Fruit fly (Drosophila melanogaster) whole organism, pupa: Measurements from ENCODE around the gene Edc3.

ENCODE experiments used
- CG10348 ChIP-seq: fragments of 200-800 bp; sonication (Bioruptor generic); IDR thresholded peaks from 2 replicates; pipeline ENCODE4 v1.3.6; 2022; ENCODE audit warnings: missing biosample characterization, missing genetic modification characterization
- CG12605 ChIP-seq: fragments of 200-800 bp; sonication (Bioruptor generic); IDR thresholded peaks from 2 replicates; pipeline ENCODE4 v1.3.6; 2022; ENCODE audit warnings: missing biosample characterization, missing genetic modification characterization
- CG13204 ChIP-seq: fragments of 200-800 bp; sonication (Bioruptor generic); optimal IDR thresholded peaks from 2 replicates; lab custom pipeline; 2018; ENCODE audit warnings: missing biosample characterization, mild to moderate bottlenecking, missing genetic modification characterization, moderate library complexity
- CG14655 ChIP-seq: fragments of 200-800 bp; sonication (Bioruptor generic); optimal IDR thresholded peaks from 3 replicates; lab custom pipeline; 2017; ENCODE audit warnings: mild to moderate bottlenecking, missing biosample characterization, missing genetic modification reagents, missing genetic modification characterization
- CG15710 ChIP-seq: fragments of 200-800 bp; sonication (Bioruptor generic); optimal IDR thresholded peaks from 2 replicates; lab custom pipeline; 2018; ENCODE audit warnings: missing biosample characterization, mild to moderate bottlenecking, missing genetic modification characterization, moderate library complexity
- CG17806 ChIP-seq: fragments of 200-800 bp; sonication (Bioruptor generic); optimal IDR thresholded peaks from 2 replicates; lab custom pipeline; 2018; ENCODE audit warnings: missing biosample characterization, mild to moderate bottlenecking, missing genetic modification characterization, moderate library complexity
- CG32121 ChIP-seq: fragments of 200-800 bp; sonication (Bioruptor generic); IDR thresholded peaks from 2 replicates; pipeline ENCODE4 v1.3.6; 2022; ENCODE audit warnings: missing biosample characterization, missing genetic modification characterization
- CG34367 ChIP-seq: fragments of 200-800 bp; sonication (Bioruptor generic); optimal IDR thresholded peaks from 2 replicates; lab custom pipeline; 2018; ENCODE audit warnings: missing biosample characterization, mild to moderate bottlenecking, missing genetic modification characterization
- CG4496 ChIP-seq: fragments of 200-800 bp; sonication (Bioruptor generic); IDR thresholded peaks from 3 replicates; pipeline ENCODE4 v1.3.6; 2022; ENCODE audit warnings: missing biosample characterization, missing genetic modification characterization
- CG8159 ChIP-seq: fragments of 200-800 bp; sonication (Bioruptor generic); optimal IDR thresholded peaks from 3 replicates; lab custom pipeline; 2018; ENCODE audit warnings: missing biosample characterization, mild to moderate bottlenecking, missing genetic modification characterization, moderate library complexity
- CG8301 ChIP-seq: fragments of 200-800 bp; sonication (Bioruptor generic); optimal IDR thresholded peaks from 2 replicates; lab custom pipeline; 2018; ENCODE audit warnings: missing biosample characterization, mild to moderate bottlenecking, missing genetic modification characterization
- CG9948 ChIP-seq: fragments of 200-800 bp; sonication (Bioruptor generic); optimal IDR thresholded peaks from 2 replicates; lab custom pipeline; 2018; ENCODE audit warnings: missing biosample characterization, mild to moderate bottlenecking, missing genetic modification characterization, moderate library complexity
- D1 ChIP-seq: fragments of 200-800 bp; sonication (Bioruptor generic); optimal IDR thresholded peaks from 2 replicates; lab custom pipeline; 2018; ENCODE audit warnings: missing biosample characterization, mild to moderate bottlenecking, missing genetic modification characterization, moderate library complexity
- EcR ChIP-seq: fragments of 200-800 bp; sonication (Bioruptor generic); optimal IDR thresholded peaks from 3 replicates; lab custom pipeline; 2019; ENCODE audit warnings: missing biosample characterization, missing genetic modification characterization, mild to moderate bottlenecking, moderate library complexity, missing genetic modification reagents
- Ets98B ChIP-seq: fragments of 200-800 bp; sonication (Bioruptor generic); IDR thresholded peaks from 2 replicates; pipeline ENCODE4 v1.3.6; 2022; ENCODE audit warnings: missing biosample characterization, missing genetic modification characterization
- Pif1A ChIP-seq: fragments of 200-800 bp; sonication (Bioruptor generic); optimal IDR thresholded peaks from 3 replicates; lab custom pipeline; 2016; ENCODE audit warnings: missing biosample characterization, missing genetic modification characterization
- Pif1B ChIP-seq: fragments of 200-800 bp; sonication (Bioruptor generic); optimal IDR thresholded peaks from 3 replicates; lab custom pipeline; 2016; ENCODE audit warnings: missing biosample characterization, missing genetic modification characterization
- Snoo ChIP-seq: fragments of 200-800 bp; sonication (Bioruptor generic); optimal IDR thresholded peaks from 3 replicates; lab custom pipeline; 2017; ENCODE audit warnings: missing biosample characterization, mild to moderate bottlenecking, missing genetic modification characterization, inconsistent platforms
- fd96Ca ChIP-seq: fragments of 200-800 bp; sonication (Bioruptor generic); IDR thresholded peaks from 3 replicates; pipeline ENCODE4 v1.3.6; 2022; ENCODE audit warnings: missing biosample characterization, missing genetic modification characterization
- gl ChIP-seq: fragments of 200-800 bp; sonication (Bioruptor generic); optimal IDR thresholded peaks from 2 replicates; lab custom pipeline; 2018; ENCODE audit warnings: missing biosample characterization, mild to moderate bottlenecking, missing genetic modification characterization
- rn ChIP-seq: fragments of 200-800 bp; sonication (Bioruptor generic); IDR thresholded peaks from 2 replicates; pipeline ENCODE4 v1.3.6; 2022; ENCODE audit warnings: missing biosample characterization, missing genetic modification characterization

The Edc3 gene

dm6 chr3L:17485280-17485792, 44.3 kb downstream of the Edc3 start:
- TF ChIP-seq Pif1B (GFP tag; lab: Kevin White, UChicago) (peak; percentile 43), EcR (GFP tag; lab: Kevin White, UChicago) (peak; percentile 50), CG14655 (GFP tag; lab: Kevin White, UChicago) (peak; percentile 7), CG12605 (GFP tag; lab: Robert Waterston, UW) (no peak), Pif1A (GFP tag; lab: Kevin White, UChicago) (peak; percentile 46), rn (GFP tag; lab: Robert Waterston, UW) (no peak), CG32121 (GFP tag; lab: Robert Waterston, UW) (peak; percentile 38), CG17806 (tag; lab: Kevin White, UChicago) (peak; percentile 20), CG4496 (GFP tag; lab: Robert Waterston, UW) (0 out of 3 replicates have a peak, but pooled peaks have one; percentile 11), CG10348 (GFP tag; lab: Robert Waterston, UW) (no peak), CG34367 (peak; percentile 25), CG8301 (peak; percentile 48), Ets98B (no peak), CG13204 (GFP tag; lab: Kevin White, UChicago) (no peak), gl (tag; lab: Kevin White, UChicago) (peak; percentile 72), Snoo (tag; lab: Kevin White, UChicago) (peak; percentile 59), CG9948 (tag; lab: Kevin White, UChicago) (peak; percentile 36), CG15710 (tag; lab: Kevin White, UChicago) (peak; percentile 26), D1 (no peak), CG8159 (tag; lab: Kevin White, UChicago) (peak; percentile 50), fd96Ca (GFP tag; lab: Robert Waterston, UW) (no peak; the same call in 2 of the 3 replicates)
- TF ChIP-seq, all 21 proteins: peak for 14

- TF ChIP-seq Ets98B = no peak
Observed at dm6 chr3L:17478826-17479225, 50.8 kb downstream of the Edc3 start, which contains the start of the genes CG13733 and qjt. Gene CG13733 (minus strand): TSS chr3L:17478926. Gene qjt (plus strand): TSS chr3L:17479096.

dm6 chr3L:17476496-17476895, 53.2 kb downstream of the Edc3 start:
- TF ChIP-seq Snoo (tag; lab: Kevin White, UChicago) (no peak), CG4496 (GFP tag; lab: Robert Waterston, UW) (no peak), CG10348 (GFP tag; lab: Robert Waterston, UW) (no peak), rn (GFP tag; lab: Robert Waterston, UW) (no peak), CG17806 (tag; lab: Kevin White, UChicago) (no peak), EcR (GFP tag; lab: Kevin White, UChicago) (no peak), CG34367 (no peak), CG12605 (GFP tag; lab: Robert Waterston, UW) (no peak)

- TF ChIP-seq D1 (peak; percentile 82), Pif1A (GFP tag; lab: Kevin White, UChicago) (no peak)
Observed at dm6 chr3L:17475979-17476393, 53.7 kb downstream of the Edc3 start, which contains the start of gene CG34250. Gene CG34250 (plus strand): TSS chr3L:17476222.
